Fruit fly (Drosophila melanogaster) whole organism, embryonic: ENCODE results near the gene CG32276.

Experiments
- Awh ChIP-seq: fragments of 200-800 bp; sonication (Bioruptor generic); IDR thresholded peaks from 2 replicates; pipeline ENCODE4, ENCODE4 v1.3.6; 2022; ENCODE audit warnings: missing biosample characterization, missing genetic modification characterization
- B-H2 ChIP-seq: fragments of 200-800 bp; sonication (Bioruptor generic); optimal IDR thresholded peaks from 2 replicates; lab custom pipeline; 2018; ENCODE audit warnings: missing biosample characterization, mild to moderate bottlenecking, missing genetic modification characterization
- CG10366 ChIP-seq: fragments of 200-800 bp; sonication (Bioruptor generic); IDR thresholded peaks from 2 replicates; pipeline ENCODE4 v1.3.6; 2022; ENCODE audit warnings: missing biosample characterization, missing genetic modification characterization
- CG10543 ChIP-seq: fragments of 200-800 bp; sonication (Bioruptor generic); optimal IDR thresholded peaks from 3 replicates; lab custom pipeline; 2017; ENCODE audit warnings: missing biosample characterization, mild to moderate bottlenecking, missing genetic modification characterization, moderate library complexity
- CG13287 ChIP-seq: fragments of 200-800 bp; sonication (Bioruptor generic); IDR thresholded peaks from 2 replicates; pipeline ENCODE4 v1.3.6; 2022; ENCODE audit warnings: missing biosample characterization, missing genetic modification characterization; ENCODE audit not compliant: partially characterized antibody
- CG13296 ChIP-seq: fragments of 200-800 bp; sonication (Bioruptor generic); optimal IDR thresholded peaks from 3 replicates; lab custom pipeline; 2018; ENCODE audit warnings: missing biosample characterization, mild to moderate bottlenecking, missing genetic modification characterization
- CG15479 ChIP-seq: fragments of 200-800 bp; sonication (Bioruptor generic); optimal IDR thresholded peaks from 3 replicates; lab custom pipeline; 2019; ENCODE audit warnings: missing biosample characterization, mild to moderate bottlenecking, missing genetic modification characterization, moderate library complexity
- CG1647 ChIP-seq: fragments of 200-800 bp; sonication (Bioruptor generic); optimal IDR thresholded peaks from 3 replicates; lab custom pipeline; 2016; ENCODE audit warnings: missing biosample characterization, missing genetic modification characterization
- CG1832 ChIP-seq: fragments of 200-800 bp; sonication (Bioruptor generic); optimal IDR thresholded peaks from 2 replicates; lab custom pipeline; 2017; ENCODE audit warnings: missing biosample characterization, mild to moderate bottlenecking, missing genetic modification characterization, inconsistent platforms
- CG2199 ChIP-seq: fragments of 200-800 bp; sonication (Bioruptor generic); IDR thresholded peaks from 3 replicates; pipeline ENCODE4 v1.3.6; 2022; ENCODE audit warnings: missing biosample characterization, missing genetic modification characterization
- CG31365 ChIP-seq: fragments of 200-800 bp; sonication (Bioruptor generic); optimal IDR thresholded peaks from 2 replicates; lab custom pipeline; 2018; ENCODE audit warnings: missing biosample characterization, mild to moderate bottlenecking, missing genetic modification characterization
- CG32767 ChIP-seq: fragments of 200-800 bp; sonication (Bioruptor generic); IDR thresholded peaks from 2 replicates; pipeline ENCODE4 v1.3.6; 2022; ENCODE audit warnings: missing biosample characterization, missing genetic modification characterization
- CG34376 ChIP-seq: fragments of 200-800 bp; sonication (Bioruptor generic); optimal IDR thresholded peaks from 2 replicates; lab custom pipeline; 2018; ENCODE audit warnings: missing biosample characterization, mild to moderate bottlenecking, missing genetic modification characterization
- CG34422 ChIP-seq: fragments of 200-800 bp; sonication (Bioruptor generic); IDR thresholded peaks from 3 replicates; pipeline ENCODE4 v1.3.6; 2022; ENCODE audit warnings: missing biosample characterization, missing genetic modification characterization
- CG3838 ChIP-seq: fragments of 200-800 bp; sonication (Bioruptor generic); optimal IDR thresholded peaks from 3 replicates; lab custom pipeline; 2016; ENCODE audit warnings: missing biosample characterization, missing genetic modification characterization
- CG4360 ChIP-seq: fragments of 200-800 bp; sonication (Bioruptor generic); IDR thresholded peaks from 2 replicates; pipeline ENCODE4 v1.3.6; 2022; ENCODE audit warnings: missing biosample characterization, missing genetic modification characterization
- CG6813 ChIP-seq: fragments of 200-800 bp; sonication (Bioruptor generic); optimal IDR thresholded peaks from 2 replicates; lab custom pipeline; 2017; ENCODE audit warnings: missing biosample characterization, missing genetic modification characterization, mild to moderate bottlenecking, moderate library complexity, missing genetic modification reagents
- CG6854 ChIP-seq: fragments of 200-800 bp; sonication (Bioruptor generic); optimal IDR thresholded peaks from 3 replicates; lab custom pipeline; 2017; ENCODE audit warnings: missing biosample characterization, mild to moderate bottlenecking, missing genetic modification characterization
- CG8478 ChIP-seq: fragments of >200 bp; optimal IDR thresholded peaks from 2 replicates; lab custom pipeline; 2018
- Gug ChIP-seq: fragments of 200-800 bp; sonication (Bioruptor generic); IDR thresholded peaks from 4 replicates; pipeline ENCODE4 v1.3.6; 2022; ENCODE audit warnings: missing biosample characterization, missing genetic modification characterization
- HLH3B ChIP-seq: fragments of 200-800 bp; sonication (Bioruptor generic); IDR thresholded peaks from 2 replicates; pipeline ENCODE4 v1.3.6; 2022; ENCODE audit warnings: missing biosample characterization, missing genetic modification characterization
- HmgZ ChIP-seq: fragments of 200-800 bp; sonication (Bioruptor generic); optimal IDR thresholded peaks from 2 replicates; lab custom pipeline; 2018; ENCODE audit warnings: missing biosample characterization, mild to moderate bottlenecking, missing genetic modification characterization
- Hsf ChIP-seq: fragments of 200-800 bp; sonication (Bioruptor generic); optimal IDR thresholded peaks from 3 replicates; lab custom pipeline; 2016; ENCODE audit warnings: missing biosample characterization, missing genetic modification characterization
- Jarid2 ChIP-seq: fragments of 200-800 bp; sonication (Bioruptor generic); optimal IDR thresholded peaks from 3 replicates; lab custom pipeline; 2017; ENCODE audit warnings: mild to moderate bottlenecking, missing biosample characterization, missing genetic modification reagents, missing genetic modification characterization
- Lhr ChIP-seq: fragments of 200-800 bp; sonication (Bioruptor generic); optimal IDR thresholded peaks from 3 replicates; lab custom pipeline; 2017; ENCODE audit warnings: mild to moderate bottlenecking, missing biosample characterization, missing genetic modification reagents, missing genetic modification characterization
- Med ChIP-seq: fragments of 200-800 bp; sonication (Bioruptor generic); peaks from one replicate; lab custom pipeline; 2016; ENCODE audit warnings: missing biosample characterization, missing genetic modification characterization, mild to moderate bottlenecking, inconsistent platforms, moderate library complexity
- NfI ChIP-seq: fragments of 200-800 bp; sonication (Bioruptor generic); optimal IDR thresholded peaks from 3 replicates; lab custom pipeline; 2018; ENCODE audit warnings: missing biosample characterization, mild to moderate bottlenecking, missing genetic modification characterization, moderate library complexity
- Pdp1 ChIP-seq, 2 experiments: fragments of 200-800 bp; sonication (Bioruptor generic); optimal IDR thresholded peaks; 3 replicates each; lab custom pipeline; 2016; ENCODE audit warnings: missing biosample characterization in 2 of 2, missing genetic modification characterization in 2 of 2, mild to moderate bottlenecking in 1 of 2, moderate library complexity in 1 of 2
- Xrp1 ChIP-seq: fragments of 200-800 bp; sonication (Bioruptor generic); IDR thresholded peaks from 2 replicates; pipeline ENCODE4 v1.3.6; 2022; ENCODE audit warnings: missing biosample characterization, missing genetic modification characterization
- cg ChIP-seq: fragments of 200-800 bp; sonication (Bioruptor generic); optimal IDR thresholded peaks from 3 replicates; lab custom pipeline; 2019; ENCODE audit warnings: missing biosample characterization, mild to moderate bottlenecking, missing genetic modification characterization, moderate library complexity
- chinmo ChIP-seq: fragments of 200-800 bp; sonication (Bioruptor generic); IDR thresholded peaks from 4 replicates; pipeline ENCODE4 v1.3.6; 2022; ENCODE audit warnings: missing biosample characterization, missing genetic modification characterization; ENCODE audit not compliant: partially characterized antibody
- chm ChIP-seq: fragments of 200-800 bp; sonication (Bioruptor generic); IDR thresholded peaks from 2 replicates; pipeline ENCODE4 v1.3.6; 2022; ENCODE audit warnings: missing biosample characterization, missing genetic modification characterization
- crol ChIP-seq: fragments of 200-800 bp; sonication (Bioruptor generic); IDR thresholded peaks from 2 replicates; pipeline ENCODE4 v1.3.6; 2022; ENCODE audit warnings: missing biosample characterization, missing genetic modification characterization
- dm ChIP-seq: fragments of 200-800 bp; sonication (Bioruptor generic); optimal IDR thresholded peaks from 3 replicates; lab custom pipeline; 2016; ENCODE audit warnings: missing biosample characterization, missing genetic modification characterization
- gcm ChIP-seq: fragments of 200-800 bp; sonication (Bioruptor generic); optimal IDR thresholded peaks from 2 replicates; lab custom pipeline; 2019; ENCODE audit warnings: missing biosample characterization, mild to moderate bottlenecking, missing genetic modification characterization, moderate library complexity
- grau ChIP-seq: fragments of 200-800 bp; optimal IDR thresholded peaks from 3 replicates; lab custom pipeline; 2019; ENCODE audit warnings: missing biosample characterization, mild to moderate bottlenecking, missing genetic modification characterization, moderate library complexity
- hb ChIP-seq: fragments of 200-800 bp; sonication (Bioruptor generic); IDR thresholded peaks from 3 replicates; pipeline ENCODE4 v1.3.6; 2022; ENCODE audit warnings: missing biosample characterization, missing genetic modification characterization; ENCODE audit not compliant: partially characterized antibody
- her ChIP-seq: fragments of 200-800 bp; sonication (Bioruptor generic); optimal IDR thresholded peaks from 2 replicates; lab custom pipeline; 2016; ENCODE audit warnings: missing biosample characterization, missing genetic modification characterization
- jing ChIP-seq: fragments of 200-800 bp; sonication (Bioruptor generic); optimal IDR thresholded peaks from 2 replicates; lab custom pipeline; 2018; ENCODE audit warnings: missing biosample characterization, mild to moderate bottlenecking, missing genetic modification characterization
- nom ChIP-seq: fragments of 200-800 bp; sonication (Bioruptor generic); optimal IDR thresholded peaks from 2 replicates; lab custom pipeline; 2017; ENCODE audit warnings: missing biosample characterization, missing genetic modification characterization, mild to moderate bottlenecking, moderate library complexity, missing genetic modification reagents
- odd ChIP-seq: fragments of 200-800 bp; sonication (Bioruptor generic); optimal IDR thresholded peaks from 2 replicates; lab custom pipeline; 2017; ENCODE audit warnings: missing biosample characterization, mild to moderate bottlenecking, missing genetic modification characterization
- sd ChIP-seq: fragments of 200-800 bp; sonication (Bioruptor generic); optimal IDR thresholded peaks from 3 replicates; lab custom pipeline; 2018; ENCODE audit warnings: missing biosample characterization, mild to moderate bottlenecking, missing genetic modification characterization, moderate library complexity
- sob ChIP-seq: fragments of 200-800 bp; sonication (Bioruptor generic); IDR thresholded peaks from 2 replicates; pipeline ENCODE4 v1.3.6; 2022; ENCODE audit warnings: missing biosample characterization, missing genetic modification characterization
- sr ChIP-seq: fragments of 200-800 bp; sonication (Bioruptor generic); IDR thresholded peaks from 3 replicates; pipeline ENCODE4 v1.3.6; 2022; ENCODE audit warnings: missing biosample characterization, missing genetic modification characterization
- sug ChIP-seq: fragments of 200-800 bp; optimal IDR thresholded peaks from 2 replicates; lab custom pipeline; 2019; ENCODE audit warnings: missing biosample characterization, mild to moderate bottlenecking, missing genetic modification characterization, moderate library complexity
- tgo ChIP-seq: fragments of 200-800 bp; sonication (Bioruptor generic); IDR thresholded peaks from 3 replicates; pipeline ENCODE4 v1.3.6; 2022; ENCODE audit warnings: missing biosample characterization, missing genetic modification characterization
- trem ChIP-seq: fragments of 200-800 bp; optimal IDR thresholded peaks from 3 replicates; lab custom pipeline; 2019; ENCODE audit warnings: missing biosample characterization, mild to moderate bottlenecking, missing genetic modification characterization, moderate library complexity
- twi ChIP-seq: fragments of 200-800 bp; optimal IDR thresholded peaks from 2 replicates; lab custom pipeline; 2019; ENCODE audit warnings: missing biosample characterization, mild to moderate bottlenecking, missing genetic modification characterization, moderate library complexity
- zfh1 ChIP-seq: fragments of 200-800 bp; sonication (Bioruptor generic); IDR thresholded peaks from 3 replicates; pipeline ENCODE4 v1.3.6; 2022; ENCODE audit warnings: missing biosample characterization, missing genetic modification characterization

CG32276 gene

dm6 chr3L:3236319-3236718 lies 37.5 kb upstream of the CG32276 start:
- peak; percentile 91 for TF ChIP-seq sug (tag; lab: Kevin White, UChicago)
- no peak for TF ChIP-seq trem (tag; lab: Kevin White, UChicago)
- no peak for TF ChIP-seq CG32767 (GFP tag; lab: Robert Waterston, UW)
- TF ChIP-seq CG4360 (GFP tag; lab: Robert Waterston, UW) = no peak
- peak; percentile 25; the same call in 1 of the 2 replicates for TF ChIP-seq sob (GFP tag; lab: Robert Waterston, UW)
- TF ChIP-seq grau = peak; percentile 4
- TF ChIP-seq CG13296 (GFP tag; lab: Kevin White, UChicago) = peak; percentile 16
- peak; percentile 64; the same call in 1 of the 3 replicates for TF ChIP-seq CG2199 (GFP tag; lab: Robert Waterston, UW)
- TF ChIP-seq Med (GFP tag; lab: Kevin White, UChicago) = peak; percentile 20
- peak; percentile 8 for TF ChIP-seq CG10543 (GFP tag; lab: Kevin White, UChicago)
- TF ChIP-seq B-H2 = peak; percentile 31
- TF ChIP-seq CG34376 = peak; percentile 6
- TF ChIP-seq CG13287 = no peak
- TF ChIP-seq CG6854 (GFP tag; lab: Kevin White, UChicago) = no peak

DNA sequence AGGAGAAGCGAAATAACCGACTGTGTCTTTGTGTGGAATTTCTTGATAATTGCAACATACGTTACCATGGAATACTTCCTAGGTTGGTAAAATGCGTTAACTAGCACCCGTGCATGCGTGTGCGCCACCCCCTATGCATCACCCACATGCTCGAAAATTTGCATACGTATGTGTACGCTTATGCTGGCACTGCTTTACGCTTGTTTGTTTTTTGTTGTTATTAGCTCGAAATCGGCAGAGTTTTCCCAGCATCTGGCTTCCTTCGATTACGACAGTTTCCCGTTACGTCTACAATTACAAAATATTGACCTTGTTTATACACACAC lies 27.6 kb upstream of the CG32276 start:
- TF ChIP-seq crol (GFP tag; lab: Robert Waterston, UW) (peak; percentile 82), sug (tag; lab: Kevin White, UChicago) (peak; percentile 48), Gug (no peak), jing (GFP tag; lab: Kevin White, UChicago) (no peak), cg (peak; percentile 92), gcm (peak; percentile 74), CG34422 (GFP tag; lab: Robert Waterston, UW) (peak; percentile 4; the same call in 1 of the 3 replicates), CG8478 (lab: Kevin White, UChicago) (peak; percentile 52), chinmo (0 out of 4 replicates have a peak, but pooled peaks have one; percentile 84), CG15479 (peak; percentile 22), CG31365 (tag; lab: Kevin White, UChicago) (no peak), Pdp1 (GFP tag; optimal IDR thresholded peaks at IDR 0.05; lab: Kevin White, UChicago) (peak in 1 of 2 experiments; percentile 41), twi (tag; lab: Kevin White, UChicago) (peak; percentile 46)
- TF ChIP-seq, all 482 proteins: peak for 10

dm6 chr3L:3225769-3226457 lies 27.1 kb upstream of the CG32276 start:
- no peak for TF ChIP-seq chm (GFP tag; lab: Robert Waterston, UW)
- no peak for TF ChIP-seq CG1647 (GFP tag; lab: Kevin White, UChicago)
- TF ChIP-seq sr (GFP tag; lab: Robert Waterston, UW) = no peak
- TF ChIP-seq HLH3B (GFP tag; lab: Robert Waterston, UW) = no peak
- TF ChIP-seq Jarid2 (GFP tag; lab: Kevin White, UChicago) = no peak
- TF ChIP-seq Xrp1 (GFP tag; lab: Robert Waterston, UW) = no peak; the same call in 1 of the 2 replicates
- no peak for TF ChIP-seq HmgZ (tag; lab: Kevin White, UChicago)
- no peak for TF ChIP-seq gcm
- TF ChIP-seq zfh1 = no peak
- peak; percentile 3 for TF ChIP-seq dm (GFP tag; lab: Kevin White, UChicago)
- no peak for TF ChIP-seq her
- no peak for TF ChIP-seq CG10366 (GFP tag; lab: Robert Waterston, UW)
- TF ChIP-seq tgo (GFP tag; lab: Robert Waterston, UW) = no peak
- TF ChIP-seq Lhr (GFP tag; lab: Kevin White, UChicago) = no peak
- no peak for TF ChIP-seq CG3838 (GFP tag; lab: Kevin White, UChicago)
- TF ChIP-seq nom (GFP tag; lab: Kevin White, UChicago) = peak; percentile 68
- TF ChIP-seq odd = no peak
- TF ChIP-seq Awh = no peak
- no peak for TF ChIP-seq CG6813 (GFP tag; lab: Kevin White, UChicago)
- 0 out of 3 replicates have a peak, but pooled peaks have one; percentile 18 for TF ChIP-seq hb (GFP tag; lab: Robert Waterston, UW)
- peak; percentile 6 for TF ChIP-seq NfI (GFP tag; lab: Kevin White, UChicago)
- no peak for TF ChIP-seq sd (tag; lab: Kevin White, UChicago)
- TF ChIP-seq CG1832 (GFP tag; lab: Kevin White, UChicago) = peak; percentile 87
- no peak for TF ChIP-seq Hsf
